Fruit fly (Drosophila melanogaster) Kc167 (cell line): ENCODE results near the gene CG14115.

Source experiments
- Myc ChIP-seq: fragments of >200 bp; optimal IDR thresholded peaks from 2 replicates; lab custom pipeline; 2017; ENCODE audit warnings: missing external identifiers
- h ChIP-seq: fragments of >200 bp; optimal IDR thresholded peaks from 3 replicates; lab custom pipeline; 2018; ENCODE audit warnings: missing external identifiers

DNA sequence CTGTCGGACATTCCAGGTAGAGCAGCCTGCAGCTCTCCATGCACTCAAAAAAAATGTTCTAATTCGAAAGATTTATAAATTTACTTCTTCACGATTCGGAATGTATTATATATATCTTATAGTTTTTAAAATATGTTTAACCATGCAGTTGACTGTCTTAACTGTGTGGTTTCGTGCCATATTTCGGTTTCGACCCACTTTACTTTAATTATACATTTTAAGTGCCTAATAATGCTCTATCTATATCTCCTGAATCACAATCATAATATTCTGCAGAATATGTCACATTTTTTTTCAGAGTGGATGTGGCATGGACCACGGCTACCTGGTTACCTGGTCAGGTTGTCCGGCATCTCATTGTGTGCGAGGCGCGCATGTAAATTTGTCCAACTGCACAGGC is 11.6 kb downstream of the CG14115 start:
- TF ChIP-seq h (lab: Kevin White, UChicago) (no peak), Myc (lab: Kevin White, UChicago) (no peak)
